Fruit fly (Drosophila melanogaster): ENCODE data around the gene Or65c.

Or65c gene

dm6 chr3L:6359205-6359604, 31.8 kb downstream of the Or65c start:
- TF ChIP-seq h (optimal IDR thresholded peaks at IDR 0.05): no peak
- no peak for TF ChIP-seq Sin3A (optimal IDR thresholded peaks at IDR 0.05)
- TF ChIP-seq Myc (optimal IDR thresholded peaks at IDR 0.05): no peak
- no peak for TF ChIP-seq psq (optimal IDR thresholded peaks at IDR 0.05)
- TF ChIP-seq insv (optimal IDR thresholded peaks at IDR 0.05): no peak
- no peak for TF ChIP-seq ttk (optimal IDR thresholded peaks at IDR 0.05)

dm6 chr3L:6363626-6364025, 36.2 kb downstream of the Or65c start:
- TF ChIP-seq Myc (optimal IDR thresholded peaks at IDR 0.05) (no peak), Sin3A (optimal IDR thresholded peaks at IDR 0.05) (no peak), psq (optimal IDR thresholded peaks at IDR 0.05) (no peak), h (optimal IDR thresholded peaks at IDR 0.05) (no peak), insv (optimal IDR thresholded peaks at IDR 0.05) (no peak), ttk (optimal IDR thresholded peaks at IDR 0.05) (no peak)

dm6 chr3L:6364217-6364616, 36.8 kb downstream of the Or65c start:
- TF ChIP-seq psq (optimal IDR thresholded peaks at IDR 0.05): no peak
- TF ChIP-seq ttk (optimal IDR thresholded peaks at IDR 0.05): no peak
- TF ChIP-seq Sin3A (optimal IDR thresholded peaks at IDR 0.05): no peak
- no peak for TF ChIP-seq insv (optimal IDR thresholded peaks at IDR 0.05)
- TF ChIP-seq h (optimal IDR thresholded peaks at IDR 0.05): no peak
- no peak for TF ChIP-seq Myc (optimal IDR thresholded peaks at IDR 0.05)

dm6 chr3L:6366629-6367028, 39.2 kb downstream of the Or65c start:
- TF ChIP-seq Myc (optimal IDR thresholded peaks at IDR 0.05) (no peak), Sin3A (optimal IDR thresholded peaks at IDR 0.05) (no peak), psq (optimal IDR thresholded peaks at IDR 0.05) (no peak), insv (optimal IDR thresholded peaks at IDR 0.05) (no peak), ttk (optimal IDR thresholded peaks at IDR 0.05) (no peak), h (optimal IDR thresholded peaks at IDR 0.05) (no peak)

- TF ChIP-seq Sin3A (optimal IDR thresholded peaks at IDR 0.05) (no peak), insv (optimal IDR thresholded peaks at IDR 0.05) (no peak), h (optimal IDR thresholded peaks at IDR 0.05) (no peak), psq (optimal IDR thresholded peaks at IDR 0.05) (no peak), ttk (optimal IDR thresholded peaks at IDR 0.05) (no peak), Myc (optimal IDR thresholded peaks at IDR 0.05) (no peak)
Observed at dm6 chr3L:6369638-6370195, 42.3 kb downstream of the Or65c start.

dm6 chr3L:6371406-6371805, 44.0 kb downstream of the Or65c start:
- TF ChIP-seq psq (optimal IDR thresholded peaks at IDR 0.05) (no peak), insv (optimal IDR thresholded peaks at IDR 0.05) (no peak), Myc (optimal IDR thresholded peaks at IDR 0.05) (no peak), h (optimal IDR thresholded peaks at IDR 0.05) (no peak), ttk (optimal IDR thresholded peaks at IDR 0.05) (no peak), Sin3A (optimal IDR thresholded peaks at IDR 0.05) (no peak)
